Worm (Caenorhabditis elegans): ENCODE measurements around the gene gst-2.

Gene gst-2

ce11 chrIV:10174328-10174727, 32.5 kb upstream of the gst-2 start, which contains the start of gene pxf-1:
TSS of gene pxf-1 (minus strand) at chrIV:10174341.
- TF ChIP-seq nhr-28 (tag; optimal IDR thresholded peaks at IDR 0.05): no peak
- no peak for TF ChIP-seq jun-1 (tag; optimal IDR thresholded peaks at IDR 0.05)
- peak; percentile 52 for TF ChIP-seq egl-5 (tag; optimal IDR thresholded peaks at IDR 0.05)

- no peak for TF ChIP-seq lin-15B (tag; optimal IDR thresholded peaks at IDR 0.05)
- no peak for TF ChIP-seq egl-27 (tag; optimal IDR thresholded peaks at IDR 0.05)
- TF ChIP-seq nhr-76 (tag; optimal IDR thresholded peaks at IDR 0.05): no peak
- no peak for TF ChIP-seq tbx-2 (tag; optimal IDR thresholded peaks at IDR 0.05)
- no peak for TF ChIP-seq nhr-77 (tag; optimal IDR thresholded peaks at IDR 0.05)
- peak; percentile 93 for TF ChIP-seq fkh-10 (GFP tag; optimal IDR thresholded peaks at IDR 0.05)
Observed at ce11 chrIV:10170808-10171207, 28.9 kb upstream of the gst-2 start.

ce11 chrIV:10164086-10164485, 22.2 kb upstream of the gst-2 start:
- TF ChIP-seq lsy-12 (tag; optimal IDR thresholded peaks at IDR 0.05): no peak
- TF ChIP-seq hmg-11 (tag; optimal IDR thresholded peaks at IDR 0.05): no peak
- TF ChIP-seq ceh-16 (tag; optimal IDR thresholded peaks at IDR 0.05): no peak
- no peak for TF ChIP-seq daf-12 (tag; optimal IDR thresholded peaks at IDR 0.05)
- TF ChIP-seq zag-1 (tag; optimal IDR thresholded peaks at IDR 0.05): no peak
- TF ChIP-seq nhr-11 (tag; optimal IDR thresholded peaks at IDR 0.05): no peak
- TF ChIP-seq nhr-76 (tag; optimal IDR thresholded peaks at IDR 0.05): no peak
- no peak for TF ChIP-seq nhr-28 (tag; optimal IDR thresholded peaks at IDR 0.05)
- TF ChIP-seq eor-1 (tag; optimal IDR thresholded peaks at IDR 0.05): no peak
- no peak for TF ChIP-seq egl-27 (tag; optimal IDR thresholded peaks at IDR 0.05)
- TF ChIP-seq lin-39 (tag; optimal IDR thresholded peaks at IDR 0.05): no peak
- TF ChIP-seq nhr-12 (tag; optimal IDR thresholded peaks at IDR 0.05): no peak
- TF ChIP-seq elt-2 (tag; optimal IDR thresholded peaks at IDR 0.05): no peak
- no peak for TF ChIP-seq mdl-1 (tag; optimal IDR thresholded peaks at IDR 0.05)
- no peak for TF ChIP-seq nhr-77 (tag; optimal IDR thresholded peaks at IDR 0.05)
- no peak for TF ChIP-seq elt-3 (tag; optimal IDR thresholded peaks at IDR 0.05)
- TF ChIP-seq pha-4 (tag; optimal IDR thresholded peaks at IDR 0.05): no peak

- TF ChIP-seq ceh-16 (tag; optimal IDR thresholded peaks at IDR 0.05): no peak
- no peak for TF ChIP-seq lin-15B (tag; optimal IDR thresholded peaks at IDR 0.05)
- no peak for TF ChIP-seq nhr-23 (tag; optimal IDR thresholded peaks at IDR 0.05)
- no peak for TF ChIP-seq R02D3.7 (tag; optimal IDR thresholded peaks at IDR 0.05)
- no peak for TF ChIP-seq lsy-12 (tag; optimal IDR thresholded peaks at IDR 0.05)
Observed at ce11 chrIV:10161706-10162105, 19.8 kb upstream of the gst-2 start, which contains the start of gene pps-1. TSS of gene pps-1 (plus strand) at chrIV:10162006.

ce11 chrIV:10157489-10158088, 15.7 kb upstream of the gst-2 start, which contains the start of gene ttr-53:
TSS of gene ttr-53 (plus strand) at chrIV:10158038.
- TF ChIP-seq elt-2 (tag; optimal IDR thresholded peaks at IDR 0.05) (no peak), nhr-28 (tag; optimal IDR thresholded peaks at IDR 0.05) (no peak), egl-5 (tag; optimal IDR thresholded peaks at IDR 0.05) (no peak), nhr-76 (tag; optimal IDR thresholded peaks at IDR 0.05) (no peak), ceh-82 (tag; optimal IDR thresholded peaks at IDR 0.05) (no peak), unc-62 (GFP tag; optimal IDR thresholded peaks at IDR 0.05) (no peak)

- TF ChIP-seq ztf-4 (tag; optimal IDR thresholded peaks at IDR 0.05) (no peak), mml-1 (tag; optimal IDR thresholded peaks at IDR 0.05) (no peak), jun-1 (tag; optimal IDR thresholded peaks at IDR 0.05) (no peak), elt-2 (tag; optimal IDR thresholded peaks at IDR 0.05) (no peak), ceh-82 (tag; optimal IDR thresholded peaks at IDR 0.05) (no peak), elt-1 (tag; optimal IDR thresholded peaks at IDR 0.05) (no peak)
Observed at ce11 chrIV:10157034-10157433, 15.2 kb upstream of the gst-2 start.

- TF ChIP-seq nhr-28 (tag; optimal IDR thresholded peaks at IDR 0.05) (no peak), fos-1 (tag; optimal IDR thresholded peaks at IDR 0.05) (no peak), tbx-2 (tag; optimal IDR thresholded peaks at IDR 0.05) (no peak), ama-1 (optimal IDR thresholded peaks at IDR 0.05) (no peak), daf-12 (tag; optimal IDR thresholded peaks at IDR 0.05) (no peak), nhr-237 (tag; optimal IDR thresholded peaks at IDR 0.05) (no peak), ZK546.5 (tag; optimal IDR thresholded peaks at IDR 0.05) (no peak), ztf-11 (tag; optimal IDR thresholded peaks at IDR 0.05) (no peak), nhr-77 (tag; optimal IDR thresholded peaks at IDR 0.05) (no peak), elt-1 (tag; optimal IDR thresholded peaks at IDR 0.05) (no peak), nhr-76 (tag; optimal IDR thresholded peaks at IDR 0.05) (no peak), nhr-67 (tag; optimal IDR thresholded peaks at IDR 0.05) (no peak), elt-3 (tag; optimal IDR thresholded peaks at IDR 0.05) (no peak), ceh-16 (tag; optimal IDR thresholded peaks at IDR 0.05) (no peak), pha-4 (tag; optimal IDR thresholded peaks at IDR 0.05) (no peak), unc-39 (tag; optimal IDR thresholded peaks at IDR 0.05) (no peak), lin-15B (tag; optimal IDR thresholded peaks at IDR 0.05) (no peak)
Observed at ce11 chrIV:10155475-10155874, 13.6 kb upstream of the gst-2 start, which contains the start of gene ttr-54. TSS of gene ttr-54 (plus strand) at chrIV:10155775.

Measured in whole organism, L3 larva.